Fruit fly (Drosophila melanogaster): ENCODE data around the gene Gr10b.

Gene Gr10b

DNA sequence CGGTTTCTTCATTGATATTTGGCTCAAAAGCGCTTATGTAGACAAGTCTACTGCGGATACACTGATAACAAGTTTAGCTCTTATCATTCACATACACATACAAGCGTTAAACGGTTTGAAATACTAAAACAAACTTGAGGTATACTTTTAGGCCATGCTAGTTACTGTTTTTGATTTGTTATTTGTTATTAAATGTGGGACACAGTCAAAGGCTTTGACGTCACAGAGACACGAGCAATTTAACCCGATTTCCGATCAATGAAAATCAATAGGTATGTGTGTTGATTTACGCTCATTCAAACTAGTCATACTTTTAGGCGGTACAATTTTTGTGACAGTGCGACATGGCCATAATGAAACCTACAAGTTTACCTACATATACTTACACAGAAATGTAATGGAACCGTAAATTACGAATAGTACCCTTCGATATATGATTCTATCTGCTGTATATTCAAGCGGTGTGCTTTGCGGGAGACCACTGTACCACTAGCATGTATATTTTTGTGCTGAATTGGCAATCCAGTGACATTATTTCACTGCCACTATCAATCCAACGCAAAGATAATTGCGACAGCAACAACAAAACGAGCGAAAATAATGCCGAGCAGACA, 33.9 kb upstream of the Gr10b start (continued):
- TF ChIP-seq pho (GFP tag; optimal IDR thresholded peaks at IDR 0.05) (peak; percentile 84), CG18619 (GFP tag; optimal IDR thresholded peaks at IDR 0.05) (peak; percentile 78), CG10543 (GFP tag; optimal IDR thresholded peaks at IDR 0.05) (peak; percentile 68), grn (GFP tag; optimal IDR thresholded peaks at IDR 0.05) (peak; percentile 38), fru (optimal IDR thresholded peaks at IDR 0.05) (no peak), CG2199 (GFP tag; IDR thresholded peaks at IDR 0.05) (no peak), yki (optimal IDR thresholded peaks at IDR 0.05) (no peak), gcm2 (GFP tag; optimal IDR thresholded peaks at IDR 0.05) (peak; percentile 48), Dref (GFP tag; IDR thresholded peaks at IDR 0.05) (no peak), Bdp1 (GFP tag; optimal IDR thresholded peaks at IDR 0.05) (peak; percentile 35), CG7928 (GFP tag; optimal IDR thresholded peaks at IDR 0.05) (peak; percentile 56), CG15011 (GFP tag; optimal IDR thresholded peaks at IDR 0.05) (peak; percentile 23), Meics (GFP tag; optimal IDR thresholded peaks at IDR 0.05) (peak; percentile 91), slp2 (GFP tag; optimal IDR thresholded peaks at IDR 0.05) (peak; percentile 42), CG7987 (GFP tag; optimal IDR thresholded peaks at IDR 0.05) (peak; percentile 20), Lim3 (GFP tag; IDR thresholded peaks at IDR 0.05) (no peak), B-H1 (GFP tag; IDR thresholded peaks at IDR 0.05) (peak; percentile 71), dan (GFP tag; IDR thresholded peaks at IDR 0.05) (no peak), CG17359 (tag; optimal IDR thresholded peaks at IDR 0.05) (peak; percentile 66), caup (GFP tag; optimal IDR thresholded peaks at IDR 0.05; ENCODE audit: severe bottlenecking) (peak; percentile 86), CG10654 (GFP tag; optimal IDR thresholded peaks at IDR 0.05) (peak; percentile 70), Hey (tag; optimal IDR thresholded peaks at IDR 0.05) (peak; percentile 69), CG9609 (GFP tag; optimal IDR thresholded peaks at IDR 0.05) (peak; percentile 84), Ravus (GFP tag; IDR thresholded peaks at IDR 0.05) (peak; percentile 34; the same call in 1 of the 2 replicates), CG12236 (GFP tag; optimal IDR thresholded peaks at IDR 0.05) (no peak), CG1832 (GFP tag; optimal IDR thresholded peaks at IDR 0.05) (no peak), CG18011 (GFP tag; optimal IDR thresholded peaks at IDR 0.05) (peak; percentile 23), chm (GFP tag; IDR thresholded peaks at IDR 0.05) (peak; percentile 73), CG5180 (GFP tag; optimal IDR thresholded peaks at IDR 0.05) (peak; percentile 13), Spps (tag; optimal IDR thresholded peaks at IDR 0.05) (no peak), Hsf (GFP tag; optimal IDR thresholded peaks at IDR 0.05) (peak; percentile 80), CG12769 (tag; optimal IDR thresholded peaks at IDR 0.05) (peak; percentile 96), CG4404 (GFP tag; IDR thresholded peaks at IDR 0.05) (peak; percentile 63), ham (GFP tag; IDR thresholded peaks at IDR 0.05) (no peak; the same call in 1 of the 2 replicates), Rfx (GFP tag; IDR thresholded peaks at IDR 0.05) (peak; percentile 95), jing (GFP tag; optimal IDR thresholded peaks at IDR 0.05) (peak; percentile 30), repo (GFP tag; optimal IDR thresholded peaks at IDR 0.05) (peak; percentile 4), E2f2 (GFP tag; IDR thresholded peaks at IDR 0.05) (peak; percentile 27), Lpt (GFP tag; optimal IDR thresholded peaks at IDR 0.05) (no peak), tna (GFP tag; IDR thresholded peaks at IDR 0.05; ENCODE audit: partially characterized antibody) (no peak), Rx (GFP tag; IDR thresholded peaks at IDR 0.05) (peak; percentile 62), CG10366 (GFP tag; IDR thresholded peaks at IDR 0.05) (peak; percentile 78), kay (GFP tag; optimal IDR thresholded peaks at IDR 0.05) (peak; percentile 46), rib (GFP tag; IDR thresholded peaks at IDR 0.05) (peak; percentile 95), CG11560 (tag; IDR thresholded peaks at IDR 0.05) (peak; percentile 69; the same call in 2 of the 3 replicates), CTCF (GFP tag; optimal IDR thresholded peaks at IDR 0.05) (no peak), HmgZ (tag; optimal IDR thresholded peaks at IDR 0.05) (peak; percentile 91), bab2 (GFP tag; optimal IDR thresholded peaks at IDR 0.05) (peak; percentile 86), CG8281 (tag; optimal IDR thresholded peaks at IDR 0.05) (peak; percentile 29), Hr78 (GFP tag; optimal IDR thresholded peaks at IDR 0.05) (peak in 1 of 2 experiments; percentile 32), D19A (tag; optimal IDR thresholded peaks at IDR 0.05) (peak; percentile 50), CG4360 (GFP tag; IDR thresholded peaks at IDR 0.05) (peak; percentile 50; the same call in 1 of the 2 replicates)
